Fruit fly (Drosophila melanogaster) whole organism, pupa: ENCODE results near the gene CG3982.

Experiments
- CG12605 ChIP-seq: fragments of 200-800 bp; sonication (Bioruptor generic); IDR thresholded peaks from 2 replicates; pipeline ENCODE4 v1.3.6; 2022; ENCODE audit warnings: missing biosample characterization, missing genetic modification characterization
- CG17806 ChIP-seq: fragments of 200-800 bp; sonication (Bioruptor generic); optimal IDR thresholded peaks from 2 replicates; lab custom pipeline; 2018; ENCODE audit warnings: missing biosample characterization, mild to moderate bottlenecking, missing genetic modification characterization, moderate library complexity
- CG4496 ChIP-seq: fragments of 200-800 bp; sonication (Bioruptor generic); IDR thresholded peaks from 3 replicates; pipeline ENCODE4 v1.3.6; 2022; ENCODE audit warnings: missing biosample characterization, missing genetic modification characterization
- CG9948 ChIP-seq: fragments of 200-800 bp; sonication (Bioruptor generic); optimal IDR thresholded peaks from 2 replicates; lab custom pipeline; 2018; ENCODE audit warnings: missing biosample characterization, mild to moderate bottlenecking, missing genetic modification characterization, moderate library complexity
- EcR ChIP-seq: fragments of 200-800 bp; sonication (Bioruptor generic); optimal IDR thresholded peaks from 3 replicates; lab custom pipeline; 2019; ENCODE audit warnings: missing biosample characterization, missing genetic modification characterization, mild to moderate bottlenecking, moderate library complexity, missing genetic modification reagents
- Ets98B ChIP-seq: fragments of 200-800 bp; sonication (Bioruptor generic); IDR thresholded peaks from 2 replicates; pipeline ENCODE4 v1.3.6; 2022; ENCODE audit warnings: missing biosample characterization, missing genetic modification characterization
- Pif1B ChIP-seq: fragments of 200-800 bp; sonication (Bioruptor generic); optimal IDR thresholded peaks from 3 replicates; lab custom pipeline; 2016; ENCODE audit warnings: missing biosample characterization, missing genetic modification characterization
- Snoo ChIP-seq: fragments of 200-800 bp; sonication (Bioruptor generic); optimal IDR thresholded peaks from 3 replicates; lab custom pipeline; 2017; ENCODE audit warnings: missing biosample characterization, mild to moderate bottlenecking, missing genetic modification characterization, inconsistent platforms

DNA sequence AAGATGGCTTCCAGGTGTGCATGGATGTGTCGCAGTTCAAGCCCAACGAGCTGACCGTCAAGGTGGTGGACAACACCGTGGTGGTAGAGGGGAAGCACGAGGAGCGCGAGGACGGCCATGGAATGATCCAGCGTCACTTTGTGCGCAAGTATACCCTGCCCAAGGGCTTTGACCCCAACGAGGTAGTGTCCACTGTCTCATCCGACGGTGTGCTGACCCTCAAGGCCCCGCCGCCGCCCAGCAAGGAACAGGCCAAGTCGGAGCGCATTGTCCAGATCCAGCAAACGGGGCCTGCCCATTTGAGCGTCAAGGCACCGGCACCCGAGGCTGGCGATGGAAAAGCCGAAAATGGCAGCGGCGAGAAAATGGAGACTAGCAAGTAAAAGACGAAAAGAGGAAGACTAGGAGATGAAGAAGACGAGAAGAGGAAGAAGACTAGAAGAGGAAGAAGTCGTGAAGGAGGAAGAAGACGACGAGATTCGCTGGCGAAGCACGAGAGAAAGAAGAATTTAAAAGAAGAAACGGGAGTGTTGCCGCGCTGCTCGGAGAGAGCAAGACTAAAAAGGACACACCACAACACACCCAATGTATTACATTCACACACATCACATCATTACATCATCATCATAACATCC is 32.6 kb downstream of the CG3982 start:
- TF ChIP-seq EcR (peak; percentile 76), CG12605 (GFP tag; lab: Robert Waterston, UW) (no peak), CG4496 (GFP tag; lab: Robert Waterston, UW) (no peak), Snoo (tag; lab: Kevin White, UChicago) (no peak), Ets98B (GFP tag; lab: Robert Waterston, UW) (no peak), Pif1B (GFP tag; lab: Kevin White, UChicago) (no peak), CG17806 (tag; lab: Kevin White, UChicago) (no peak), CG9948 (tag; lab: Kevin White, UChicago) (no peak)
